Worm (Caenorhabditis elegans): ENCODE results near the gene rbm-17.
A peak's percentile ranks its signal among the peaks of the same experiment; 100 is the strongest.

The rbm-17 gene

DNA sequence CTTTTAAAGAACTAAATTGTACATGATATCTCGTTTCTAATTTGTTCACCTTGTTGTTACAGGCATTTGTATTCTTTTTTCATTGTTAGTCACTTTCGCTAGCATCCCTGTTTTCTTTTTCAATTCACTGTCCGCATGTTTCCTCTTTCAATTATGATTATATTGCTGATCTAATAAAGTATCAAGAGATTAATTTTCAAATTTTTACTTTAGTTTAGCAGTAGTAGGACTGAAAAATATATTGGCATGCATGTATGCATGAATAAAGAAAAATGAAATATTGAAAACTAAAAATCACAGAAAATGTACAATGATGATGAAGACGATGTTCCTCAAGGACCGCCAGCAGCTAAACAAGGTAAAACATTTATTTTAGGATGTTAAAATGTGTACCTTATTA is at the start of gene rbm-17:
rbm-17 (plus strand) TSS at position 301 of the 400 bp plus-strand sequence.
- TF ChIP-seq tlp-1 (tag; optimal IDR thresholded peaks at IDR 0.05) = no peak
- TF ChIP-seq aly-2 (tag; optimal IDR thresholded peaks at IDR 0.05) = no peak
- TF ChIP-seq nhr-71 (tag; optimal IDR thresholded peaks at IDR 0.05) = peak; percentile 14
- TF ChIP-seq nhr-11 (tag; optimal IDR thresholded peaks at IDR 0.05) = no peak
- TF ChIP-seq lin-35 (GFP tag; optimal IDR thresholded peaks at IDR 0.05) = no peak
- TF ChIP-seq ets-5 (GFP tag; IDR thresholded peaks at IDR 0.05) = no peak
- TF ChIP-seq elt-2 (tag; optimal IDR thresholded peaks at IDR 0.05) = peak; percentile 9
- no peak for TF ChIP-seq sup-37 (GFP tag; optimal IDR thresholded peaks at IDR 0.05)
- TF ChIP-seq nhr-84 (tag; optimal IDR thresholded peaks at IDR 0.05) = no peak
- no peak for TF ChIP-seq vab-15 (tag; optimal IDR thresholded peaks at IDR 0.05)

- TF ChIP-seq zip-4 (GFP tag; optimal IDR thresholded peaks at IDR 0.05) = no peak
- no peak for TF ChIP-seq ceh-88 (GFP tag; IDR thresholded peaks at IDR 0.05)
- no peak for TF ChIP-seq elt-3 (tag; optimal IDR thresholded peaks at IDR 0.05)
- TF ChIP-seq pax-3 (tag; optimal IDR thresholded peaks at IDR 0.05) = no peak
- TF ChIP-seq fos-1 (tag; optimal IDR thresholded peaks at IDR 0.05) = no peak
- TF ChIP-seq nhr-19 (GFP tag; conservative IDR thresholded peaks at IDR 0.05) = no peak
- no peak for TF ChIP-seq nhr-76 (tag; optimal IDR thresholded peaks at IDR 0.05)
- TF ChIP-seq swsn-7 (tag; optimal IDR thresholded peaks at IDR 0.05) = no peak
- no peak for TF ChIP-seq nhr-20 (tag; optimal IDR thresholded peaks at IDR 0.05)
- no peak for TF ChIP-seq mep-1 (tag; optimal IDR thresholded peaks at IDR 0.05)
- TF ChIP-seq nhr-85 (tag) = no peak
- TF ChIP-seq fkh-4 (tag; optimal IDR thresholded peaks at IDR 0.05; ENCODE audit: borderline replicate concordance) = no peak
These were observed 46.0 kb upstream of the rbm-17 start, which contains the start of gene spe-36 for ce11 chrIV:11592165-11592564. TSS of gene spe-36 (minus strand) at chrIV:11592265.

ce11 chrIV:11592820-11593219 is 45.3 kb upstream of the rbm-17 start:
- TF ChIP-seq nhr-12 (tag; optimal IDR thresholded peaks at IDR 0.05) = no peak
- TF ChIP-seq mab-9 (GFP tag; IDR thresholded peaks at IDR 0.05) = no peak
- TF ChIP-seq lin-14 (GFP tag; optimal IDR thresholded peaks at IDR 0.05) = peak; percentile 69
- TF ChIP-seq grh-1 (GFP tag; IDR thresholded peaks at IDR 0.05) = no peak
- TF ChIP-seq fkh-8 (tag; optimal IDR thresholded peaks at IDR 0.05) = no peak
- TF ChIP-seq unc-30 (tag; optimal IDR thresholded peaks at IDR 0.05) = no peak
- TF ChIP-seq egl-27 (tag; optimal IDR thresholded peaks at IDR 0.05) = no peak
- peak; percentile 83 for TF ChIP-seq lir-3 (tag; optimal IDR thresholded peaks at IDR 0.05; ENCODE audit: poor library complexity)
- peak; percentile 89 for TF ChIP-seq ceh-90 (tag; optimal IDR thresholded peaks at IDR 0.05)
- TF ChIP-seq vab-15 (tag; optimal IDR thresholded peaks at IDR 0.05) = no peak
- TF ChIP-seq ets-5 (GFP tag; IDR thresholded peaks at IDR 0.05) = no peak
- no peak for TF ChIP-seq mef-2 (tag; optimal IDR thresholded peaks at IDR 0.05)
- no peak for TF ChIP-seq F16B12.6 (tag; optimal IDR thresholded peaks at IDR 0.05)
- TF ChIP-seq ama-1 (optimal IDR thresholded peaks at IDR 0.05) = no peak
- TF ChIP-seq unc-86 (tag; optimal IDR thresholded peaks at IDR 0.05) = no peak
- TF ChIP-seq efl-1 (optimal IDR thresholded peaks at IDR 0.05) = peak; percentile 19 to 43
- TF ChIP-seq efl-1 (GFP tag; optimal IDR thresholded peaks at IDR 0.05 in 1 of 2) = peak; percentile 46 to 83
- TF ChIP-seq ceh-8 (GFP tag; optimal IDR thresholded peaks at IDR 0.05) = no peak
- peak; percentile 71 for TF ChIP-seq skn-1 (tag; optimal IDR thresholded peaks at IDR 0.05)
- no peak for TF ChIP-seq fkh-10 (GFP tag; optimal IDR thresholded peaks at IDR 0.05)
- TF ChIP-seq tlp-1 (tag; optimal IDR thresholded peaks at IDR 0.05) = no peak
- peak; percentile 60 to 69 for TF ChIP-seq lsy-2 (tag; optimal IDR thresholded peaks at IDR 0.05)
- TF ChIP-seq jun-1 (tag; optimal IDR thresholded peaks at IDR 0.05) = no peak
- TF ChIP-seq ces-1 (GFP tag; optimal IDR thresholded peaks at IDR 0.05) = no peak
- TF ChIP-seq elt-3 (tag; optimal IDR thresholded peaks at IDR 0.05) = peak in 1 of 6 experiments; percentile 48
- TF ChIP-seq fkh-4 (tag; optimal IDR thresholded peaks at IDR 0.05; ENCODE audit: borderline replicate concordance) = peak; percentile 37
- no peak for TF ChIP-seq nhr-77 (tag; optimal IDR thresholded peaks at IDR 0.05)
- TF ChIP-seq dpl-1 (GFP tag; optimal IDR thresholded peaks at IDR 0.05) = peak in 2 of 3 experiments; percentile 39 to 55
- TF ChIP-seq elt-2 (tag; optimal IDR thresholded peaks at IDR 0.05) = no peak
- peak in 1 of 3 experiments; percentile 3 for TF ChIP-seq ceh-82 (tag; optimal IDR thresholded peaks at IDR 0.05)
- peak; percentile 33; the same call in 1 of the 2 replicates for TF ChIP-seq ceh-88 (GFP tag; IDR thresholded peaks at IDR 0.05)
- no peak for TF ChIP-seq zag-1 (tag; optimal IDR thresholded peaks at IDR 0.05)
- peak; percentile 7 for TF ChIP-seq nhr-20 (tag; optimal IDR thresholded peaks at IDR 0.05)
- TF ChIP-seq fos-1 (tag; optimal IDR thresholded peaks at IDR 0.05) = no peak
- peak; percentile 66 for TF ChIP-seq nhr-71 (tag; optimal IDR thresholded peaks at IDR 0.05)
- peak; percentile 14 for TF ChIP-seq nhr-11 (tag; optimal IDR thresholded peaks at IDR 0.05)
- no peak for TF ChIP-seq nhr-85 (tag)
- TF ChIP-seq lin-35 (GFP tag; optimal IDR thresholded peaks at IDR 0.05) = peak; percentile 28 to 60
- no peak for TF ChIP-seq ztf-4 (tag; optimal IDR thresholded peaks at IDR 0.05)
- TF ChIP-seq mep-1 (tag; optimal IDR thresholded peaks at IDR 0.05) = peak; percentile 70
